Fruit fly (Drosophila melanogaster): ENCODE data around the gene CG15202.
A peak's percentile ranks its signal among the peaks of the same experiment; 100 is the strongest.

Gene CG15202

dm6 chrX:11124749-11125508, 17.4 kb upstream of the CG15202 start, which contains the start of gene Rpt3 (continued):
- TF ChIP-seq Rfx (GFP tag; IDR thresholded peaks at IDR 0.05) (peak; percentile 7; the same call in 1 of the 2 replicates), CG10565 (GFP tag; optimal IDR thresholded peaks at IDR 0.05) (no peak), Xbp1 (GFP tag; optimal IDR thresholded peaks at IDR 0.05) (no peak), CG14050 (GFP tag; IDR thresholded peaks at IDR 0.05) (no peak), Med (GFP tag) (peak; percentile 76), Ets97D (GFP tag; optimal IDR thresholded peaks at IDR 0.05) (peak; percentile 65), klu (GFP tag; IDR thresholded peaks at IDR 0.05) (no peak), tgo (GFP tag; IDR thresholded peaks at IDR 0.05) (no peak), CG6854 (GFP tag; optimal IDR thresholded peaks at IDR 0.05) (no peak), Gsc (GFP tag; IDR thresholded peaks at IDR 0.05) (no peak), CG9817 (tag; optimal IDR thresholded peaks at IDR 0.05) (no peak), CG14710 (tag; optimal IDR thresholded peaks at IDR 0.05) (peak; percentile 99), sim (GFP tag; IDR thresholded peaks at IDR 0.05) (no peak), CG1024 (GFP tag; IDR thresholded peaks at IDR 0.05) (no peak), slou (GFP tag; optimal IDR thresholded peaks at IDR 0.05) (no peak), tap (tag; optimal IDR thresholded peaks at IDR 0.05) (no peak), salm (tag; optimal IDR thresholded peaks at IDR 0.05) (no peak), CG4617 (GFP tag; optimal IDR thresholded peaks at IDR 0.05; ENCODE audit: borderline replicate concordance) (peak; percentile 43), CG31388 (GFP tag; optimal IDR thresholded peaks at IDR 0.05) (no peak), CG10147 (GFP tag; optimal IDR thresholded peaks at IDR 0.05) (no peak), zen2 (GFP tag; IDR thresholded peaks at IDR 0.05; ENCODE audit: partially characterized antibody) (peak; percentile 68; the same call in 1 of the 3 replicates), CG18599 (GFP tag; optimal IDR thresholded peaks at IDR 0.05) (no peak), CG10959 (GFP tag; IDR thresholded peaks at IDR 0.05) (no peak), CG2202 (tag; optimal IDR thresholded peaks at IDR 0.05) (no peak), Nf-YC (tag; optimal IDR thresholded peaks at IDR 0.05) (no peak), ERR (GFP tag; optimal IDR thresholded peaks at IDR 0.05) (no peak), ewg (GFP tag; optimal IDR thresholded peaks at IDR 0.05) (no peak), Ravus (GFP tag; IDR thresholded peaks at IDR 0.05) (no peak), CG2116 (GFP tag; optimal IDR thresholded peaks at IDR 0.05) (peak; percentile 67), CG31441 (GFP tag; IDR thresholded peaks at IDR 0.05) (no peak), CG3726 (GFP tag; IDR thresholded peaks at IDR 0.05) (no peak), D (optimal IDR thresholded peaks at IDR 0.05) (no peak), D (GFP tag; optimal IDR thresholded peaks at IDR 0.05) (no peak), ranshi (GFP tag; IDR thresholded peaks at IDR 0.05) (no peak), E2f2 (GFP tag; IDR thresholded peaks at IDR 0.05) (0 out of 2 replicates have a peak, but pooled peaks have one; percentile 6), CG3995 (GFP tag; optimal IDR thresholded peaks at IDR 0.05) (no peak), CG10462 (GFP tag; optimal IDR thresholded peaks at IDR 0.05) (no peak), Dll (GFP tag; IDR thresholded peaks at IDR 0.05; ENCODE audit: partially characterized antibody) (peak; percentile 86), Abd-B (GFP tag; optimal IDR thresholded peaks at IDR 0.05) (peak; percentile 15), CG17361 (GFP tag; IDR thresholded peaks at IDR 0.05) (no peak; the same call in 2 of the 3 replicates), gro (GFP tag; optimal IDR thresholded peaks at IDR 0.05) (no peak), Hr39 (optimal IDR thresholded peaks at IDR 0.05) (no peak), CG16779 (GFP tag; IDR thresholded peaks at IDR 0.05) (no peak), CG4707 (GFP tag; optimal IDR thresholded peaks at IDR 0.05) (no peak), toy (GFP tag; IDR thresholded peaks at IDR 0.05) (no peak), Kr (GFP tag; optimal IDR thresholded peaks at IDR 0.05) (no peak), CG7963 (GFP tag; IDR thresholded peaks at IDR 0.05; ENCODE audit: partially characterized antibody) (peak; percentile 56), Ets65A (GFP tag) (peak; percentile 40), CG9876 (GFP tag; optimal IDR thresholded peaks at IDR 0.05) (no peak), CG32772 (GFP tag; IDR thresholded peaks at IDR 0.05) (0 out of 2 replicates have a peak, but pooled peaks have one; percentile 9), CG31224 (GFP tag; IDR thresholded peaks at IDR 0.05) (no peak)

All from whole organism, embryonic.